Worm (Caenorhabditis elegans) whole organism, mixed stage, embryonic: ENCODE measurements around the gene chmp-7.

Experiments used
- M03D4.4 ChIP-seq: sonication (generic microtip); optimal IDR thresholded peaks from 2 replicates; lab custom pipeline; 2017; ENCODE audit warnings: mild to moderate bottlenecking, missing genetic modification characterization, missing compliant biosample characterization
- bed-3 ChIP-seq: fragments of 200-800 bp; sonication (Bioruptor generic); optimal IDR thresholded peaks from 3 replicates; lab custom pipeline; 2018; ENCODE audit warnings: mild to moderate bottlenecking, missing genetic modification characterization, moderate library complexity, missing compliant biosample characterization
- blmp-1 ChIP-seq: fragments of 150-350 bp; optimal IDR thresholded peaks from 2 replicates; lab custom pipeline; 2014; ENCODE audit warnings: missing biosample characterization, missing genetic modification characterization
- ceh-39 ChIP-seq: fragments of 150-350 bp; optimal IDR thresholded peaks from 2 replicates; lab custom pipeline; 2014; ENCODE audit warnings: missing biosample characterization, missing genetic modification characterization
- ceh-43 ChIP-seq: fragments of 200-800 bp; sonication (Bioruptor generic); optimal IDR thresholded peaks from 2 replicates; lab custom pipeline; 2018; ENCODE audit warnings: mild to moderate bottlenecking, missing genetic modification characterization, moderate library complexity, missing compliant biosample characterization
- ceh-83 ChIP-seq: fragments of 200-800 bp; sonication (Bioruptor generic); optimal IDR thresholded peaks from 2 replicates; lab custom pipeline; 2018; ENCODE audit warnings: mild to moderate bottlenecking, missing genetic modification characterization, missing compliant biosample characterization
- ces-1 ChIP-seq: fragments of 150-350 bp; optimal IDR thresholded peaks from 2 replicates; lab custom pipeline; 2014; ENCODE audit warnings: missing biosample characterization, missing genetic modification reagents, missing genetic modification characterization
- cnd-1 ChIP-seq: fragments of 200-800 bp; sonication (Bioruptor generic); optimal IDR thresholded peaks from 2 replicates; lab custom pipeline; 2018; ENCODE audit warnings: mild to moderate bottlenecking, missing genetic modification characterization, missing compliant biosample characterization
- drap-1 ChIP-seq: fragments of 200-800 bp; sonication (Bioruptor generic); optimal IDR thresholded peaks from 3 replicates; lab custom pipeline; 2018; ENCODE audit warnings: mild to moderate bottlenecking, missing genetic modification characterization, missing compliant biosample characterization
- elt-1 ChIP-seq: sonication (generic microtip); optimal IDR thresholded peaks from 2 replicates; lab custom pipeline; 2017; ENCODE audit warnings: missing genetic modification characterization, mild to moderate bottlenecking, missing compliant biosample characterization, antibody characterized with exemption, moderate library complexity, borderline replicate concordance; ENCODE audit not compliant: insufficient read depth
- elt-3 ChIP-seq: fragments of 150-350 bp; optimal IDR thresholded peaks from 2 replicates; lab custom pipeline; 2014; ENCODE audit warnings: missing biosample characterization, missing genetic modification characterization
- flh-1 ChIP-seq: fragments of 200-800 bp; sonication (Bioruptor generic); optimal IDR thresholded peaks from 2 replicates; lab custom pipeline; 2018; ENCODE audit warnings: mild to moderate bottlenecking, missing genetic modification characterization, moderate library complexity, missing compliant biosample characterization
- ham-2 ChIP-seq: fragments of 200-800 bp; sonication (Bioruptor generic); optimal IDR thresholded peaks from 2 replicates; lab custom pipeline; 2018; ENCODE audit warnings: mild to moderate bottlenecking, missing genetic modification characterization, missing compliant biosample characterization
- hlh-1 ChIP-seq: fragments of 150-350 bp; optimal IDR thresholded peaks from 2 replicates; lab custom pipeline; 2014; ENCODE audit warnings: missing biosample characterization, missing genetic modification reagents, missing genetic modification characterization
- lin-13 ChIP-seq: fragments of 150-350 bp; optimal IDR thresholded peaks from 2 replicates; lab custom pipeline; 2014; ENCODE audit warnings: missing biosample characterization, missing genetic modification characterization
- lin-32 ChIP-seq: fragments of 200-800 bp; sonication (Bioruptor generic); optimal IDR thresholded peaks from 2 replicates; lab custom pipeline; 2018; ENCODE audit warnings: mild to moderate bottlenecking, missing genetic modification characterization, missing compliant biosample characterization
- lsy-2 ChIP-seq: fragments of 150-350 bp; optimal IDR thresholded peaks from 2 replicates; lab custom pipeline; 2014; ENCODE audit warnings: missing biosample characterization, missing genetic modification characterization
- mab-5 ChIP-seq: fragments of 150-350 bp; optimal IDR thresholded peaks from 2 replicates; lab custom pipeline; 2014; ENCODE audit warnings: missing biosample characterization, missing genetic modification characterization
- mep-1 ChIP-seq: fragments of 150-350 bp; optimal IDR thresholded peaks from 2 replicates; lab custom pipeline; 2017; ENCODE audit warnings: missing biosample characterization, missing genetic modification reagents, missing genetic modification characterization, inconsistent platforms
- mls-2 ChIP-seq: sonication (generic microtip); optimal IDR thresholded peaks from 2 replicates; lab custom pipeline; 2016; ENCODE audit warnings: mild to moderate bottlenecking, missing genetic modification characterization, moderate library complexity, missing compliant biosample characterization
- nhr-12 ChIP-seq: fragments of 150-350 bp; optimal IDR thresholded peaks from 2 replicates; lab custom pipeline; 2014; ENCODE audit warnings: missing biosample characterization, missing genetic modification characterization
- nhr-2 ChIP-seq: fragments of 150-350 bp; optimal IDR thresholded peaks from 2 replicates; lab custom pipeline; 2014; ENCODE audit warnings: missing biosample characterization, missing genetic modification characterization
- nhr-237 ChIP-seq: fragments of 150-350 bp; optimal IDR thresholded peaks from 2 replicates; lab custom pipeline; 2014; ENCODE audit warnings: missing biosample characterization, missing genetic modification characterization
- nhr-28 ChIP-seq: fragments of 150-350 bp; optimal IDR thresholded peaks from 2 replicates; lab custom pipeline; 2014; ENCODE audit warnings: missing biosample characterization, missing genetic modification characterization
- nhr-76 ChIP-seq: sonication (generic microtip); optimal IDR thresholded peaks from 2 replicates; lab custom pipeline; 2017; ENCODE audit warnings: missing biosample characterization, missing genetic modification characterization
- pha-4 ChIP-seq: fragments of 150-350 bp; optimal IDR thresholded peaks from 2 replicates; lab custom pipeline; 2018; ENCODE audit warnings: missing biosample characterization, missing genetic modification reagents, missing genetic modification characterization
- sem-2 ChIP-seq: fragments of 200-800 bp; sonication (Bioruptor generic); optimal IDR thresholded peaks from 2 replicates; lab custom pipeline; 2018; ENCODE audit warnings: mild to moderate bottlenecking, missing genetic modification characterization, missing compliant biosample characterization
- snpc-4 ChIP-seq: fragments of 150-350 bp; optimal IDR thresholded peaks from 2 replicates; lab custom pipeline; 2014; ENCODE audit warnings: missing biosample characterization, missing genetic modification characterization
- sptf-1 ChIP-seq: sonication (generic microtip); optimal IDR thresholded peaks from 2 replicates; lab custom pipeline; 2017; ENCODE audit warnings: mild to moderate bottlenecking, missing genetic modification characterization, moderate library complexity, missing compliant biosample characterization
- tbx-8 ChIP-seq: fragments of 200-800 bp; sonication (Bioruptor generic); optimal IDR thresholded peaks from 2 replicates; lab custom pipeline; 2018; ENCODE audit warnings: mild to moderate bottlenecking, missing genetic modification characterization, moderate library complexity, missing compliant biosample characterization
- unc-120 ChIP-seq: sonication (generic microtip); optimal IDR thresholded peaks from 2 replicates; lab custom pipeline; 2017; ENCODE audit warnings: missing genetic modification characterization, missing compliant biosample characterization; ENCODE audit not compliant: poor library complexity, severe bottlenecking
- unc-39 ChIP-seq: fragments of 150-350 bp; optimal IDR thresholded peaks from 2 replicates; lab custom pipeline; 2014; ENCODE audit warnings: missing biosample characterization, missing genetic modification characterization
- unc-62 ChIP-seq: fragments of 150-350 bp; optimal IDR thresholded peaks from 2 replicates; lab custom pipeline; 2014; ENCODE audit warnings: missing biosample characterization, missing genetic modification reagents, missing genetic modification characterization
- zip-8 ChIP-seq: fragments of 150-350 bp; optimal IDR thresholded peaks from 2 replicates; lab custom pipeline; 2014; ENCODE audit warnings: missing biosample characterization, missing genetic modification characterization
- ztf-11 ChIP-seq: fragments of 150-350 bp; optimal IDR thresholded peaks from 2 replicates; lab custom pipeline; 2014; ENCODE audit warnings: missing biosample characterization, missing genetic modification characterization

Gene chmp-7

ce11 chrII:9059010-9059409 is 4.2 kb downstream of the chmp-7 start:
- TF ChIP-seq lin-32 (GFP tag; lab: Kevin White, UChicago), result peak; percentile 66
- TF ChIP-seq tbx-8, result no peak
- TF ChIP-seq nhr-12 (tag; lab: Kevin White, UChicago), result no peak
- TF ChIP-seq ceh-83 (GFP tag; lab: Kevin White, UChicago), result no peak
- peak; percentile 76 for TF ChIP-seq cnd-1
- no peak for TF ChIP-seq mls-2 (tag; lab: Kevin White, UChicago)

- TF ChIP-seq unc-120 (peak; percentile 93), elt-3 (tag; lab: Kevin White, UChicago) (peak; percentile 45), sem-2 (GFP tag; lab: Kevin White, UChicago) (peak; percentile 37), blmp-1 (tag; lab: Kevin White, UChicago) (no peak), ceh-39 (no peak), elt-1 (tag; lab: Kevin White, UChicago) (peak; percentile 6), mep-1 (tag; lab: Kevin White, UChicago) (peak; percentile 92), M03D4.4 (peak; percentile 83), nhr-12 (tag; lab: Kevin White, UChicago) (peak; percentile 60), sptf-1 (tag; lab: Kevin White, UChicago) (peak; percentile 88), lin-32 (GFP tag; lab: Kevin White, UChicago) (peak; percentile 1), cnd-1 (peak; percentile 86), hlh-1 (tag; lab: Kevin White, UChicago) (peak; percentile 97), ceh-83 (GFP tag; lab: Kevin White, UChicago) (peak; percentile 72), unc-62 (GFP tag; lab: Kevin White, UChicago) (peak; percentile 77), ham-2 (GFP tag; lab: Kevin White, UChicago) (peak; percentile 98), ces-1 (GFP tag; lab: Kevin White, UChicago) (peak; percentile 56), snpc-4 (tag; lab: Kevin White, UChicago) (no peak), mls-2 (tag; lab: Kevin White, UChicago) (peak; percentile 82), nhr-28 (tag; lab: Kevin White, UChicago) (no peak), ceh-43 (GFP tag; lab: Kevin White, UChicago) (peak; percentile 72), nhr-237 (tag; lab: Kevin White, UChicago) (peak; percentile 71), mab-5 (no peak), nhr-76 (tag; lab: Kevin White, UChicago) (no peak), ztf-11 (peak; percentile 96), zip-8 (tag; lab: Kevin White, UChicago) (no peak), drap-1 (peak; percentile 89), nhr-2 (tag; lab: Kevin White, UChicago) (peak; percentile 67), bed-3 (no peak), lin-13 (tag; lab: Kevin White, UChicago) (peak; percentile 85), pha-4 (tag; lab: Kevin White, UChicago) (peak; percentile 93), tbx-8 (peak; percentile 48), lsy-2 (tag; lab: Kevin White, UChicago) (peak; percentile 72), unc-39 (tag; lab: Kevin White, UChicago) (peak; percentile 76), flh-1 (GFP tag; lab: Kevin White, UChicago) (no peak)
Observed at ce11 chrII:9060332-9060840, 5.6 kb downstream of the chmp-7 start.

ce11 chrII:9061099-9061498 is 6.3 kb downstream of the chmp-7 start, which contains the start of gene T24B8.3:
TSS of gene T24B8.3 (minus strand) at chrII:9061137.
- TF ChIP-seq ceh-83 (GFP tag; lab: Kevin White, UChicago), result no peak
- TF ChIP-seq mep-1 (tag; lab: Kevin White, UChicago), result no peak
- no peak for TF ChIP-seq bed-3
- no peak for TF ChIP-seq tbx-8
- no peak for TF ChIP-seq unc-39 (tag; lab: Kevin White, UChicago)
- TF ChIP-seq mab-5, result no peak
- TF ChIP-seq ceh-43 (GFP tag; lab: Kevin White, UChicago), result no peak
- TF ChIP-seq sptf-1 (tag; lab: Kevin White, UChicago), result no peak
- TF ChIP-seq sem-2 (GFP tag; lab: Kevin White, UChicago), result no peak
- peak; percentile 13 for TF ChIP-seq lsy-2 (tag; lab: Kevin White, UChicago)
- TF ChIP-seq zip-8 (tag; lab: Kevin White, UChicago), result no peak
- peak; percentile 3 for TF ChIP-seq elt-1 (tag; lab: Kevin White, UChicago)
- no peak for TF ChIP-seq nhr-28 (tag; lab: Kevin White, UChicago)
- no peak for TF ChIP-seq flh-1 (GFP tag; lab: Kevin White, UChicago)
- TF ChIP-seq lin-13 (tag; lab: Kevin White, UChicago), result no peak
- no peak for TF ChIP-seq blmp-1 (tag; lab: Kevin White, UChicago)
- TF ChIP-seq, all 35 proteins: peak for 2
